Fruit fly (Drosophila melanogaster): ENCODE results near the gene CSN1b.
A peak's percentile ranks its signal among the peaks of the same experiment; 100 is the strongest.

Gene CSN1b

DNA sequence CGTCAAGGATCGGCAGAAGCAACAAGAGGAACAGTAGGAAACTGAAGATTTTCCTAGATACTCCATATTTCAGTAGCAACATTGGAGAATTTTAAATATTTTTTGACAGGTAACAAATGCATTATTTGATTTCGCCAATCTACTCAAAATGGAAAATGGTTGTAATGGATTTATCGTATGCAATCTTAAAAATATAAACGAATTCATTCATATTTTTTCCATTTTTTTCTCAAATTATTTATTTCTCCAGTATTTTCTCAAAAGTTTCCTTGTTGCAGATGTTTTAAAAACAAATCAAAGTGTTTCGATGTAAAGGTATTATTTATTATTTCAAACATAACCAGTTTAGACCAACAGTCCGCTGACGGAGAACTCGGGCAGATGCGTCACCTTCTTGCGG lies 15.5 kb upstream of the CSN1b start, which contains the start of gene CG18223:
Gene CG18223, minus strand, starts transcription at position 101 of the 400 bp plus-strand sequence.
- TF ChIP-seq jim (GFP tag; optimal IDR thresholded peaks at IDR 0.05): no peak

DNA sequence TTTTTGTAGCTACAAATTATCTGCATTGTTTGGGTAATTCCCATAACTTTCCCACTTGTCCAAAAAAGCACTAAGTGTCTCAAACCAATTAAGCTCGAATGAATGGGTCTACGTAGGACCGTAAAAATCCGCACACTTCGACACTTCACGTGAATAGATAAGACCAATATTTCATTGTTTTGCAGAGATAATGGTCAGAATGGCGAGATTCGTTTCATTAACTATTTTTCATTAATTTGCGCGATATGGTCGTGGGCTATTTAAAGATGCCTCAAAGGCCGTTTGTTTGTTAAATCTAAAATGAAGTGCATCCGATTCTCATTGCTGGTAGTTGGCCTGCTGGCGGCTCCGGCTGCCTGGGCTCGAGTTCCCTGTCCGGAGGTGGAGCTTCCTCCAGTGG lies 12.6 kb upstream of the CSN1b start, which contains the start of gene CG6839:
Gene CG6839, plus strand, starts transcription at position 301 of the 400 bp plus-strand sequence.
- TF ChIP-seq CG32264 (GFP tag; optimal IDR thresholded peaks at IDR 0.05) (no peak), Dfd (GFP tag; optimal IDR thresholded peaks at IDR 0.05) (no peak), brk (GFP tag; optimal IDR thresholded peaks at IDR 0.05) (no peak), Hr78 (GFP tag; optimal IDR thresholded peaks at IDR 0.05) (no peak), rgr (GFP tag; optimal IDR thresholded peaks at IDR 0.05) (no peak), foxo (GFP tag; optimal IDR thresholded peaks at IDR 0.05) (no peak), woc (GFP tag; optimal IDR thresholded peaks at IDR 0.05) (no peak), CG9705 (GFP tag; optimal IDR thresholded peaks at IDR 0.05) (no peak), h (GFP tag; optimal IDR thresholded peaks at IDR 0.05) (no peak), Abd-B (GFP tag; optimal IDR thresholded peaks at IDR 0.05) (no peak), Sp1 (GFP tag; optimal IDR thresholded peaks at IDR 0.05) (no peak), N (GFP tag; optimal IDR thresholded peaks at IDR 0.05) (no peak), br (GFP tag; optimal IDR thresholded peaks at IDR 0.05) (no peak), dsf (GFP tag; optimal IDR thresholded peaks at IDR 0.05; ENCODE audit: borderline replicate concordance) (no peak)

dm6 chr3L:18916466-18916865 lies 11.7 kb upstream of the CSN1b start:
- TF ChIP-seq Mio (GFP tag; optimal IDR thresholded peaks at IDR 0.05) (no peak), Abd-B (GFP tag; optimal IDR thresholded peaks at IDR 0.05) (no peak), ey (GFP tag; optimal IDR thresholded peaks at IDR 0.05) (no peak), Dif (GFP tag; optimal IDR thresholded peaks at IDR 0.05; ENCODE audit: partially characterized antibody) (no peak), Hr83 (GFP tag; optimal IDR thresholded peaks at IDR 0.05; ENCODE audit: poor library complexity, severe bottlenecking) (no peak), CG32264 (GFP tag; optimal IDR thresholded peaks at IDR 0.05) (no peak), fru (GFP tag; optimal IDR thresholded peaks at IDR 0.05) (no peak), lola (GFP tag; optimal IDR thresholded peaks at IDR 0.05) (no peak)

DNA sequence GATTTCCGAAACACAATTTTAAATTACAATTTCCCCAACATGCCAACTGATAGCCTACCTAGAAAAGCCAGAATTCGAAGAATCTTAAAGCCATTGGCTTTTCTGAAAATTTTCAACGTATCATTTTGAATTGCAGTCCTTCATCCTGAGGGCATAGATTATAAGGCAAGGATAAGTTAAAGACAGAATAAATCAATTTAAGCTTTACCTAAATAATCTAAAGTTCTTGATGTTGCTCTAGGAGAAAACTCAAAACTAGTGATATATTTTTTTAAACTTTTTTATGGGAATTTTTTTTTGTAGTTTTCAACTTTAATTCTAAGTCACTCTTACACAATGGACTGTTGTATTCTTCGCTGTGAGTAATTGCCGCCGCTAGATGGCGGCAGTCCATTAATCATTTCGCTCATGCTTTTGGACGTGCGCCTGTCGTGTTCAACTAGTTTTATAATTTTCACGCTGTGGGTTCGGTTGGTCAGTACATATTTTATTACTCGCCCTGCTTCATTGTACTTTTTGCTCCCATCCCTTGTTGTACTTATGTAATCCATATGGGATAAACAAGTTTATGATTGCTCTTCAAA lies 9.5 kb upstream of the CSN1b start, which contains the start of gene COX6AL2:
Gene COX6AL2, minus strand, starts transcription at position 51 of the 584 bp plus-strand sequence.
- no peak for TF ChIP-seq Sp1 (GFP tag; optimal IDR thresholded peaks at IDR 0.05)
- no peak for TF ChIP-seq Myc (optimal IDR thresholded peaks at IDR 0.05)
- no peak for TF ChIP-seq sage (GFP tag; optimal IDR thresholded peaks at IDR 0.05)

dm6 chr3L:18911082-18911481 lies 6.4 kb upstream of the CSN1b start, which contains the start of gene Ir75d:
Gene Ir75d, minus strand, starts transcription at chr3L:18911182.
- no peak for TF ChIP-seq h (GFP tag; optimal IDR thresholded peaks at IDR 0.05)
- no peak for TF ChIP-seq CrebA (GFP tag; optimal IDR thresholded peaks at IDR 0.05; ENCODE audit: borderline replicate concordance)
- TF ChIP-seq psq (GFP tag; optimal IDR thresholded peaks at IDR 0.05): no peak
- TF ChIP-seq dmrt93B (GFP tag; optimal IDR thresholded peaks at IDR 0.05): no peak
- no peak for TF ChIP-seq Myc (optimal IDR thresholded peaks at IDR 0.05)
- TF ChIP-seq Dfd (GFP tag; optimal IDR thresholded peaks at IDR 0.05): no peak
- TF ChIP-seq sage (GFP tag; optimal IDR thresholded peaks at IDR 0.05): no peak
- no peak for TF ChIP-seq tai (GFP tag; optimal IDR thresholded peaks at IDR 0.05)
- no peak for TF ChIP-seq rgr (GFP tag; optimal IDR thresholded peaks at IDR 0.05)
- TF ChIP-seq Jra (GFP tag; optimal IDR thresholded peaks at IDR 0.05): no peak
- TF ChIP-seq lola (GFP tag; optimal IDR thresholded peaks at IDR 0.05): no peak
- no peak for TF ChIP-seq pan (optimal IDR thresholded peaks at IDR 0.05)
- TF ChIP-seq woc (GFP tag; optimal IDR thresholded peaks at IDR 0.05): no peak
- no peak for TF ChIP-seq Mio (GFP tag; optimal IDR thresholded peaks at IDR 0.05)

DNA sequence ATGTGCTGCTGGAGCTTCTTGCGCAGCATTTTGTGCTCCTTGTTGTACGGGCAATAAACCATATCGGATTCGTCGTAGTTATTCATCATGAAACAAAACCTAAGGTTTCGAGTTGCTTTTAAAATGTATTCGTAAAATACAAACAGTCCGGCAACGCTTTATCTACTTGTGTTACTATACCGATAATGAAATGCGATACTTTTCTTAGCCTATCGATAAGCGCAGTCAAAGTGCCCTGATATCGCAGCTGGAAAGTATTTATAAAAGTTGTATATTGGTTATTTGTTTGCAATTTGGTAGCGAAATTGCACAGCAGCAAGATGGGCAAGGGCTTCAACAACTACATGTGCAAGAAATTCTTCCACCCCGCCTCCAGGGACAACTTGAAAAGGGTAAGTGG lies 3.3 kb downstream of the CSN1b start, which contains the start of the genes arx and CG6843:
Gene arx, minus strand, starts transcription at position 144 of the 400 bp plus-strand sequence.
Gene CG6843, plus strand, starts transcription at position 184 of the 400 bp plus-strand sequence.
- peak; percentile 54 for TF ChIP-seq psq (GFP tag; optimal IDR thresholded peaks at IDR 0.05)
- no peak for TF ChIP-seq Mio (GFP tag; optimal IDR thresholded peaks at IDR 0.05)
- TF ChIP-seq CG9705 (GFP tag; optimal IDR thresholded peaks at IDR 0.05): no peak
- TF ChIP-seq Vsx2 (GFP tag; optimal IDR thresholded peaks at IDR 0.05; ENCODE audit: partially characterized antibody): no peak
- TF ChIP-seq woc (GFP tag; optimal IDR thresholded peaks at IDR 0.05): no peak
- TF ChIP-seq Hnf4 (GFP tag; optimal IDR thresholded peaks at IDR 0.05): no peak
- no peak for TF ChIP-seq Dif (GFP tag; optimal IDR thresholded peaks at IDR 0.05; ENCODE audit: partially characterized antibody)
- TF ChIP-seq Hr83 (GFP tag; optimal IDR thresholded peaks at IDR 0.05; ENCODE audit: poor library complexity, severe bottlenecking): peak; percentile 33
- TF ChIP-seq foxo (GFP tag; optimal IDR thresholded peaks at IDR 0.05): no peak
- TF ChIP-seq sage (GFP tag; optimal IDR thresholded peaks at IDR 0.05): no peak
- TF ChIP-seq sv (GFP tag; optimal IDR thresholded peaks at IDR 0.05): no peak
- no peak for TF ChIP-seq Hr78 (GFP tag; optimal IDR thresholded peaks at IDR 0.05)
- no peak for TF ChIP-seq br (GFP tag; optimal IDR thresholded peaks at IDR 0.05)
- no peak for TF ChIP-seq jim (GFP tag; optimal IDR thresholded peaks at IDR 0.05)
- TF ChIP-seq HLH106 (tag; optimal IDR thresholded peaks at IDR 0.05): no peak
- TF ChIP-seq Dfd (GFP tag; optimal IDR thresholded peaks at IDR 0.05): no peak
- TF ChIP-seq N (GFP tag; optimal IDR thresholded peaks at IDR 0.05): no peak
- TF ChIP-seq fru (GFP tag; optimal IDR thresholded peaks at IDR 0.05): peak; percentile 35
- peak; percentile 22 for TF ChIP-seq rgr (GFP tag; optimal IDR thresholded peaks at IDR 0.05)
- TF ChIP-seq dsf (GFP tag; optimal IDR thresholded peaks at IDR 0.05; ENCODE audit: borderline replicate concordance): no peak
- no peak for TF ChIP-seq Rel (GFP tag; optimal IDR thresholded peaks at IDR 0.05)
- TF ChIP-seq Rel (tag; optimal IDR thresholded peaks at IDR 0.05): peak; percentile 91
